Fruit fly (Drosophila melanogaster): ENCODE measurements around the gene CG7560.

Gene CG7560

dm6 chr3L:11381941-11382747 lies 42.8 kb upstream of the CG7560 start (continued):
- TF ChIP-seq Pdp1 (GFP tag; optimal IDR thresholded peaks at IDR 0.05), result peak in 1 of 2 experiments; percentile 32
- peak; percentile 33; the same call in 1 of the 2 replicates for TF ChIP-seq chm (GFP tag; IDR thresholded peaks at IDR 0.05)
- TF ChIP-seq sqz (GFP tag; optimal IDR thresholded peaks at IDR 0.05), result peak; percentile 39

dm6 chr3L:11382748-11383424 lies 42.1 kb upstream of the CG7560 start:
- no peak for TF ChIP-seq CG1529 (GFP tag; optimal IDR thresholded peaks at IDR 0.05)
- TF ChIP-seq CG15514 (GFP tag; optimal IDR thresholded peaks at IDR 0.05), result no peak
- TF ChIP-seq MTF-1 (GFP tag; optimal IDR thresholded peaks at IDR 0.05; ENCODE audit: borderline replicate concordance), result no peak
- TF ChIP-seq jigr1 (GFP tag; IDR thresholded peaks at IDR 0.05), result no peak
- no peak for TF ChIP-seq CG4820 (GFP tag; optimal IDR thresholded peaks at IDR 0.05)
- peak; percentile 10 for TF ChIP-seq Sox102F (GFP tag; optimal IDR thresholded peaks at IDR 0.05)
- TF ChIP-seq Med (GFP tag), result peak; percentile 69
- TF ChIP-seq chm (GFP tag; IDR thresholded peaks at IDR 0.05), result 0 out of 2 replicates have a peak, but pooled peaks have one; percentile 24
- TF ChIP-seq gsb-n (tag; optimal IDR thresholded peaks at IDR 0.05), result no peak
- peak; percentile 15; the same call in 1 of the 3 replicates for TF ChIP-seq CG6791 (GFP tag; IDR thresholded peaks at IDR 0.05; ENCODE audit: partially characterized antibody)
- no peak for TF ChIP-seq stwl (tag; optimal IDR thresholded peaks at IDR 0.05)
- TF ChIP-seq CG8290 (GFP tag; optimal IDR thresholded peaks at IDR 0.05), result no peak
- TF ChIP-seq CG8290 (tag; optimal IDR thresholded peaks at IDR 0.05), result no peak
- TF ChIP-seq oc (tag; optimal IDR thresholded peaks at IDR 0.05), result peak; percentile 55
- no peak for TF ChIP-seq CG6254 (GFP tag; optimal IDR thresholded peaks at IDR 0.05)
- TF ChIP-seq Hand (GFP tag; optimal IDR thresholded peaks at IDR 0.05), result no peak
- peak; percentile 5 for TF ChIP-seq CG11504 (tag; optimal IDR thresholded peaks at IDR 0.05)
- peak; percentile 26; the same call in 1 of the 2 replicates for TF ChIP-seq Rfx (GFP tag; IDR thresholded peaks at IDR 0.05)
- peak; percentile 4; the same call in 1 of the 2 replicates for TF ChIP-seq slbo (GFP tag; IDR thresholded peaks at IDR 0.05)
- TF ChIP-seq Atf3 (GFP tag; optimal IDR thresholded peaks at IDR 0.05), result no peak
- no peak for TF ChIP-seq YL-1 (GFP tag; optimal IDR thresholded peaks at IDR 0.05)
- 0 out of 2 replicates have a peak, but pooled peaks have one; percentile 38 for TF ChIP-seq Awh (GFP tag; IDR thresholded peaks at IDR 0.05)
- 0 out of 3 replicates have a peak, but pooled peaks have one; percentile 52 for TF ChIP-seq CG11456 (GFP tag; IDR thresholded peaks at IDR 0.05)
- no peak for TF ChIP-seq fd64A (GFP tag; optimal IDR thresholded peaks at IDR 0.05)
- no peak for TF ChIP-seq repo (GFP tag; optimal IDR thresholded peaks at IDR 0.05)
- TF ChIP-seq sqz (GFP tag; optimal IDR thresholded peaks at IDR 0.05), result peak; percentile 27
- peak; percentile 4 for TF ChIP-seq gem (tag; optimal IDR thresholded peaks at IDR 0.05)
- TF ChIP-seq CG4730 (GFP tag; IDR thresholded peaks at IDR 0.05), result no peak
- TF ChIP-seq ara (GFP tag; IDR thresholded peaks at IDR 0.05), result 0 out of 2 replicates have a peak, but pooled peaks have one; percentile 36
- TF ChIP-seq ci (GFP tag; IDR thresholded peaks at IDR 0.05), result 0 out of 3 replicates have a peak, but pooled peaks have one; percentile 12
- 0 out of 3 replicates have a peak, but pooled peaks have one; percentile 6 for TF ChIP-seq row (GFP tag; IDR thresholded peaks at IDR 0.05)
- TF ChIP-seq gsb (GFP tag; IDR thresholded peaks at IDR 0.05), result no peak
- no peak for TF ChIP-seq vfl (GFP tag; optimal IDR thresholded peaks at IDR 0.05)

- peak; percentile 27 for TF ChIP-seq Deaf1 (tag; optimal IDR thresholded peaks at IDR 0.05)
- TF ChIP-seq CG15601 (tag; optimal IDR thresholded peaks at IDR 0.05), result peak; percentile 7
- TF ChIP-seq CG18599 (GFP tag; optimal IDR thresholded peaks at IDR 0.05), result peak; percentile 9
- TF ChIP-seq CG13123 (GFP tag; optimal IDR thresholded peaks at IDR 0.05), result no peak
- no peak for TF ChIP-seq bigmax (GFP tag; optimal IDR thresholded peaks at IDR 0.05)
- TF ChIP-seq ase (GFP tag; IDR thresholded peaks at IDR 0.05), result no peak
- TF ChIP-seq slbo (GFP tag; IDR thresholded peaks at IDR 0.05), result 0 out of 2 replicates have a peak, but pooled peaks have one; percentile 4
- peak; percentile 2 for TF ChIP-seq CG2678 (tag; optimal IDR thresholded peaks at IDR 0.05)
- no peak for TF ChIP-seq Tbp (GFP tag; optimal IDR thresholded peaks at IDR 0.05)
- TF ChIP-seq pfk (GFP tag; optimal IDR thresholded peaks at IDR 0.05), result no peak
- TF ChIP-seq CG1647 (GFP tag; optimal IDR thresholded peaks at IDR 0.05), result no peak
- no peak for TF ChIP-seq Hmx (GFP tag; optimal IDR thresholded peaks at IDR 0.05)
- TF ChIP-seq gcm (GFP tag; optimal IDR thresholded peaks at IDR 0.05), result peak; percentile 69
- no peak for TF ChIP-seq Doc2 (GFP tag; IDR thresholded peaks at IDR 0.05)
Observed at dm6 chr3L:11384225-11384624, 40.7 kb upstream of the CG7560 start.
